Fruit fly (Drosophila melanogaster): ENCODE data around the gene CG18404.

Gene CG18404

DNA sequence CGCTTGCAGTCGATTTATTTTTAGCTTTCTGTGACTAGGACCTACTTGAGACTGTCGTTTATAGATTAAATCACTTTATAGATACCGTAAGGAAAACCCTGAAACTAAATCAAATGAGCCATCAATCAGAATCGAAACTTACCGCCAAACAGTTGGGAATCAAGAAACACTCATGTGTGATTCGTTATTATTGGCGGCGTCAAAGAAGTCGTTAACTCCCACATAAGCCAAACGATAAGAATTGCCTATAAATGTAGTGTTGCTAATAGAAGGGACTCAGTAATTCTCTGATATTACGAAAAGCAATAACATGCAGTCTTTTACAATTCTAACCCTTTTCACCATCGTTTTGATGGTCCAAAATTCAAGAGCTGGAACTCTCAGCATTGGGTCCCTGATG is at the start of gene CG18404:
Gene CG18404, plus strand, starts transcription at position 301 of the 400 bp plus-strand sequence.
- no peak for TF ChIP-seq bab1 (GFP tag; optimal IDR thresholded peaks at IDR 0.05)
- no peak for TF ChIP-seq CG12768 (GFP tag; optimal IDR thresholded peaks at IDR 0.05)
- no peak for TF ChIP-seq CG5204 (GFP tag; optimal IDR thresholded peaks at IDR 0.05)
- no peak for TF ChIP-seq CG1620 (GFP tag; optimal IDR thresholded peaks at IDR 0.05)

DNA sequence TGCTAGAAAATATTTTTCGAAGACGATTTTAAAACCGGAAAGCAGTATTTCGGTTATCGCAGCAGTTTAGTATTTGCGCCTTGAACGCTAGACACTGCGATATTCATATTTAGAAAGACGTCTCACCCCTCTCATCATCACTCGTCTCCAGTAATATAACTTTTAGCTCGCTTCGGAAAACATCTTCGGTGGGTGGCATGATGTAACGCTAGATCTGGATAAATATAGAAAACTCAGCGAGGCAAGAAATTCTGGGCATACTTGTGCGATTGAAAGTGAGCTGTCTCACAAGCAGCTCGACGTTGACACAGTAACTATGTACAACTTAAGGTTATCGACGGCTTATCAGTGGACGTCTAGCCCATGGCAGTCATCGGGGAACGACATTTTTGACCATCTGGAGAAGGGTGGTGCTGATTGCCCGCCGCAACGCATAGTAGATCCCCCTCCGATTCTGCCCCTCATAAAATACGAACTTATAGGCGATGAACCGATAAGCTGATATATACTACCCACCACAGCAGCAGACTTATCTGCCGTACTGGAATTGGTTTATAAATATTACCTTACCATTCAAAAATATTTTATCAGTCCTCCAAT is 48.9 kb upstream of the CG18404 start:
- no peak for TF ChIP-seq CG7101 (tag; optimal IDR thresholded peaks at IDR 0.05)
- no peak for TF ChIP-seq cnc (optimal IDR thresholded peaks at IDR 0.05)
- TF ChIP-seq tj (GFP tag; optimal IDR thresholded peaks at IDR 0.05) = no peak
- TF ChIP-seq CG5204 (GFP tag; optimal IDR thresholded peaks at IDR 0.05) = no peak
- no peak for TF ChIP-seq bab1 (GFP tag; optimal IDR thresholded peaks at IDR 0.05)
- no peak for TF ChIP-seq CG7045 (GFP tag; optimal IDR thresholded peaks at IDR 0.05)
- no peak for TF ChIP-seq CG14711 (tag; optimal IDR thresholded peaks at IDR 0.05)
- no peak for TF ChIP-seq ovo (GFP tag; optimal IDR thresholded peaks at IDR 0.05)
- no peak for TF ChIP-seq CG11617 (GFP tag; optimal IDR thresholded peaks at IDR 0.05)
- no peak for TF ChIP-seq cic (GFP tag; optimal IDR thresholded peaks at IDR 0.05)
- TF ChIP-seq Mnt (GFP tag; optimal IDR thresholded peaks at IDR 0.05) = no peak
- no peak for TF ChIP-seq Clk (GFP tag; optimal IDR thresholded peaks at IDR 0.05)
- no peak for TF ChIP-seq CG1620 (GFP tag; optimal IDR thresholded peaks at IDR 0.05)
- no peak for TF ChIP-seq kay (GFP tag; ENCODE audit: borderline replicate concordance)
- no peak for TF ChIP-seq pad (GFP tag; optimal IDR thresholded peaks at IDR 0.05)

DNA sequence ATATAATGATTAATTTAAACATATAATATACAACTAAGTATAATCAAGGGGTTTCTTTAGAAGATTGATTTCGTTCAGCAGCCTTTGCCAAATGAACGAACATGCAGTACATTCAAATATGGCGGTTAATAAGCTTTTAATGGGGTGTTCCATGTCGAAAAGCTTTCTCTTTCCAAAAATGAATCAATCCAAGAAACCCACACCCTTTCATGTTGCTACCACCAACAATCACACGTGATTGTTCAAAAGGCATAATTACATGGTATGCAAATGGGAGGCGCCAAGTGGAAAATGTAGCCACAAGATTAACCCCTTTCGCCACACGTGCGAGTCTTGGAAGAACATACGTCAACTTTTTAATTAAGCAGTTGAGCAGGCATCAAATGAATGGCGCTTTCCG is 47.0 kb upstream of the CG18404 start:
- TF ChIP-seq Mnt (GFP tag; optimal IDR thresholded peaks at IDR 0.05) = peak; percentile 24
- peak; percentile 67 for TF ChIP-seq bab1 (GFP tag; optimal IDR thresholded peaks at IDR 0.05)
- no peak for TF ChIP-seq Crg-1 (GFP tag; optimal IDR thresholded peaks at IDR 0.05)

DNA sequence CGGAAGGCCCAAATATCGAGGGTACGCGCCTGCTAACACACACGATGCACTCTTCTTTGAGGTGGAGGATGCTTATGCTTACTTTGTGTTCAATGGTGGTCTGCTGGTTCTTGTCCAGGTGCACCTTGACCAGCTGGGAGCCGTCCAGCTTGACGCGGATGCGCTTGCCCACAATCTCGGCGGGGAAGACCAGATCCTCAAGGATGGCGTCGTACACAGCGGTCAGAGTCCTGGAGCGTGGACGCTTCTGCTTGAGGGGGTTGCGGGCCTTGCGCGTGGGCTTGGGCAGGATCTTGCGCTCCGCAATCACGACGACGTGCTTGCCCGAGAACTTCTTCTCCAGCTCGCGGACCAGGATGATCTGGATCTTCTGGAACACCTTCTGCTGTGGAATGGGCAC is 45.0 kb upstream of the CG18404 start:
- TF ChIP-seq toe (GFP tag; optimal IDR thresholded peaks at IDR 0.05) (no peak), CG7101 (tag; optimal IDR thresholded peaks at IDR 0.05) (no peak), cic (GFP tag; optimal IDR thresholded peaks at IDR 0.05) (no peak), bab1 (GFP tag; optimal IDR thresholded peaks at IDR 0.05) (no peak), CG7045 (GFP tag; optimal IDR thresholded peaks at IDR 0.05) (no peak), Crg-1 (GFP tag; optimal IDR thresholded peaks at IDR 0.05) (no peak), Clk (GFP tag; optimal IDR thresholded peaks at IDR 0.05) (no peak), pad (GFP tag; optimal IDR thresholded peaks at IDR 0.05) (no peak), Mnt (GFP tag; optimal IDR thresholded peaks at IDR 0.05) (no peak), CG11617 (GFP tag; optimal IDR thresholded peaks at IDR 0.05) (no peak)

DNA sequence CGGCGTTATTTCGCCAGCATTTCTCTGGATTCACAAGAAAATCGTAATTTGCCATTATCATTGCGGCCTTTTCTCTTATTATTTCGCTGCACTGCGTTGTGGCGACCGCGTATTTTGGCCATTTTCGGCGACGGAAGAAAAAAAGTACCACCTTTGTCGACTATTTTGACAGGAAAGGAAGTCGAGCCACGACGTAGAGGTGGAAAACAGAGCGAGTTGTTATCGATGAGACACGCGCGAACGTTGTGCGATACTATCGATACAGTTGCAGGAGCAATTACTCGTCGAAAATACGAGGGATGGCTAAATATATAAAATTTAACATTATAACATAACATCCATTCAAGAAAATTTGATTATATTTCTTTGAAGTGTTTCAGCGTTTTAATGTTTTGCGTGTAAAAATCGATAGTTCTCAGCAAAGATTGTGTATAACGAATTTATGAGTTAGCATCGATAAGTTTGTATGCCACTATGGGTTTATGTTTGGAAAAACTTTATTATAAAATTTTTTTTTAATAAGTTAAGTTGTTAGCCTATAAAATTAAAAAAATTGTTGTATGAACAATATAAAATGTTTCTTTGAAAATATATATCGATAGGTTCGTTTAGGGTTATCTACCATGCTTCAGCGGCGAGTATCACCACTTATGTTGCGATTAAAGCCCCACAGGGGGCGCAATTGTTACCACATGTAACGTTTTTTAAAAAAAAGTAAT is 44.1 kb upstream of the CG18404 start, which contains the start of gene RpS7:
Gene RpS7, minus strand, starts transcription at position 255 of the 719 bp plus-strand sequence.
- TF ChIP-seq cic (GFP tag; optimal IDR thresholded peaks at IDR 0.05) (peak; percentile 51), Hr96 (GFP tag; optimal IDR thresholded peaks at IDR 0.05) (peak; percentile 69), bab1 (GFP tag; optimal IDR thresholded peaks at IDR 0.05) (peak; percentile 84), Mnt (GFP tag; optimal IDR thresholded peaks at IDR 0.05) (peak; percentile 75), CG5204 (GFP tag; optimal IDR thresholded peaks at IDR 0.05) (peak; percentile 69), CG14711 (tag; optimal IDR thresholded peaks at IDR 0.05) (peak; percentile 55), tj (GFP tag; optimal IDR thresholded peaks at IDR 0.05) (peak; percentile 59), cnc (optimal IDR thresholded peaks at IDR 0.05) (no peak), CG1620 (GFP tag; optimal IDR thresholded peaks at IDR 0.05) (peak; percentile 69), pad (GFP tag; optimal IDR thresholded peaks at IDR 0.05) (peak; percentile 55), toe (GFP tag; optimal IDR thresholded peaks at IDR 0.05) (peak; percentile 74), CG12768 (GFP tag; optimal IDR thresholded peaks at IDR 0.05) (peak; percentile 64), Clk (GFP tag; optimal IDR thresholded peaks at IDR 0.05) (peak; percentile 62), ovo (GFP tag; optimal IDR thresholded peaks at IDR 0.05) (peak; percentile 52), CG7045 (GFP tag; optimal IDR thresholded peaks at IDR 0.05) (peak; percentile 67), Crg-1 (GFP tag; optimal IDR thresholded peaks at IDR 0.05) (peak; percentile 45), kay (GFP tag; ENCODE audit: borderline replicate concordance) (peak; percentile 67), CG7101 (tag; optimal IDR thresholded peaks at IDR 0.05) (peak; percentile 75), CG11617 (GFP tag; optimal IDR thresholded peaks at IDR 0.05) (peak; percentile 88), CG33017 (tag; optimal IDR thresholded peaks at IDR 0.05) (peak; percentile 69)

DNA sequence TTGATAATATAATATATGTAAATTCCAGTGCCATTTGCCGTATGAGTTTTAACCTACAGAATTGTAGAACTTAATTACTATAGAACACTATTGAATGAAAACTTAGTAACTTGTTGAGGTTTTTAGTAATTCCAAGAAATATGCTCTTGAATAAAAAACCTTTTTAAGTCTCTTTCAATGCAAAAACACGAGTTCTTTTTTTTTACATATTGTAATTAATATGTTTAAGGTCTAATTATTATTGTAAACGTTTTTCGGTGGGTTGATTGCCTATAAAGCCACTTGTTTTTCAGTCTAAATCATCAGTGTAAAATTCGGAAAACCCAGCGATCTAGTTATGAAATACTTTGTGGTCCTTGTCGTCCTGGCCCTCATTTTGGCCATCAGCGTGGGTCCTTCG is 43.3 kb upstream of the CG18404 start, which contains the start of gene Anp:
Gene Anp, plus strand, starts transcription at position 301 of the 400 bp plus-strand sequence.
- TF ChIP-seq Hr96 (GFP tag; optimal IDR thresholded peaks at IDR 0.05) (no peak), toe (GFP tag; optimal IDR thresholded peaks at IDR 0.05) (no peak), CG14711 (tag; optimal IDR thresholded peaks at IDR 0.05) (no peak), Clk (GFP tag; optimal IDR thresholded peaks at IDR 0.05) (no peak), cnc (optimal IDR thresholded peaks at IDR 0.05) (no peak), CG5204 (GFP tag; optimal IDR thresholded peaks at IDR 0.05) (no peak), CG12768 (GFP tag; optimal IDR thresholded peaks at IDR 0.05) (no peak), kay (GFP tag; ENCODE audit: borderline replicate concordance) (no peak), tj (GFP tag; optimal IDR thresholded peaks at IDR 0.05) (no peak), Crg-1 (GFP tag; optimal IDR thresholded peaks at IDR 0.05) (no peak), CG1620 (GFP tag; optimal IDR thresholded peaks at IDR 0.05) (no peak), CG7101 (tag; optimal IDR thresholded peaks at IDR 0.05) (no peak), bab1 (GFP tag; optimal IDR thresholded peaks at IDR 0.05) (no peak), ovo (GFP tag; optimal IDR thresholded peaks at IDR 0.05) (no peak), cic (GFP tag; optimal IDR thresholded peaks at IDR 0.05) (no peak), pad (GFP tag; optimal IDR thresholded peaks at IDR 0.05) (no peak), CG33017 (tag; optimal IDR thresholded peaks at IDR 0.05) (no peak), Mnt (GFP tag; optimal IDR thresholded peaks at IDR 0.05) (no peak), CG11617 (GFP tag; optimal IDR thresholded peaks at IDR 0.05) (no peak)

All from whole organism, adult.